Fruit fly (Drosophila melanogaster): ENCODE measurements around the gene CG11162.
A peak's percentile ranks its signal among the peaks of the same experiment; 100 is the strongest.

Gene CG11162

dm6 chrX:13648819-13649218 lies 27.9 kb upstream of the CG11162 start:
- TF ChIP-seq ken (GFP tag; IDR thresholded peaks at IDR 0.05): no peak
- no peak for TF ChIP-seq Max (GFP tag; optimal IDR thresholded peaks at IDR 0.05)
- no peak for TF ChIP-seq ci (GFP tag; IDR thresholded peaks at IDR 0.05)
- TF ChIP-seq h (optimal IDR thresholded peaks at IDR 0.05): no peak
- no peak for TF ChIP-seq CG6175 (GFP tag; IDR thresholded peaks at IDR 0.05)
- no peak for TF ChIP-seq Atf6 (GFP tag; IDR thresholded peaks at IDR 0.05)
- no peak for TF ChIP-seq Camta (GFP tag; optimal IDR thresholded peaks at IDR 0.05)
- no peak for TF ChIP-seq row (GFP tag; IDR thresholded peaks at IDR 0.05)
- TF ChIP-seq CG18011 (GFP tag; optimal IDR thresholded peaks at IDR 0.05): no peak

dm6 chrX:13649801-13650200 lies 26.9 kb upstream of the CG11162 start:
- TF ChIP-seq CG6683 (GFP tag; optimal IDR thresholded peaks at IDR 0.05) (no peak), Elba2 (GFP tag; optimal IDR thresholded peaks at IDR 0.05) (no peak), slou (GFP tag; optimal IDR thresholded peaks at IDR 0.05) (no peak), vvl (GFP tag; IDR thresholded peaks at IDR 0.05) (0 out of 2 replicates have a peak, but pooled peaks have one; percentile 51), CG4424 (GFP tag; optimal IDR thresholded peaks at IDR 0.05) (no peak), CG4360 (GFP tag; IDR thresholded peaks at IDR 0.05) (peak; percentile 52), row (GFP tag; IDR thresholded peaks at IDR 0.05) (peak; percentile 10; the same call in 1 of the 3 replicates), Ets65A (GFP tag) (peak; percentile 52)

DNA sequence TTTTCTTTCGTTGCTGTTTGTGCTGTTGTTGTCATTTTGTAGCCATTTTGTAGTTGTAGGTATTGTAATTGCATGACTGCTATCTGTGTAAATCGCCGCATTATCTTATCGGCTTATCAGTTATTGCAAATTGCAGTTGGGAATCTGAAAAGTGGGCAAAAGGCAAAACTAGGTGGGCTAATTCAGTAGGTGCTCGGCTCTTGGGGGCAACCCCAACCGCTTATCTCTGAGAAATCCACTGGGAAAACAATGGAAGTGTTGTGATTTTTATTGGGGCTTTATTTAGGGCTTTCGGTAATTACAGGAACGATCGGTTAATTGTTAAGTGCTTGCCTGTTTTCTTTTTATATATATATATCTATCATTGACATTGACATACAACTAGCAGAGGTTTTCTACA lies 25.5 kb upstream of the CG11162 start:
- TF ChIP-seq Tbp (GFP tag; optimal IDR thresholded peaks at IDR 0.05) (no peak), sug (tag; optimal IDR thresholded peaks at IDR 0.05) (peak; percentile 53)

- peak; percentile 45 for TF ChIP-seq CG2116 (GFP tag; optimal IDR thresholded peaks at IDR 0.05)
- peak; percentile 31; the same call in 1 of the 3 replicates for TF ChIP-seq CG34224 (GFP tag; IDR thresholded peaks at IDR 0.05; ENCODE audit: partially characterized antibody)
- TF ChIP-seq CG13287 (GFP tag; IDR thresholded peaks at IDR 0.05; ENCODE audit: partially characterized antibody): peak; percentile 45
- no peak for TF ChIP-seq CG2889 (GFP tag; IDR thresholded peaks at IDR 0.05)
- peak; percentile 56 for TF ChIP-seq Dp (GFP tag; optimal IDR thresholded peaks at IDR 0.05)
- TF ChIP-seq pzg (GFP tag; optimal IDR thresholded peaks at IDR 0.05): peak; percentile 42
- no peak for TF ChIP-seq pnt (GFP tag; optimal IDR thresholded peaks at IDR 0.05)
- no peak for TF ChIP-seq CG8924 (tag; optimal IDR thresholded peaks at IDR 0.05)
- TF ChIP-seq unc-4 (GFP tag; IDR thresholded peaks at IDR 0.05; ENCODE audit: partially characterized antibody): peak; percentile 23; the same call in 1 of the 2 replicates
- TF ChIP-seq CG10209 (GFP tag; optimal IDR thresholded peaks at IDR 0.05): no peak
- TF ChIP-seq CG10321 (GFP tag; IDR thresholded peaks at IDR 0.05): no peak
- peak; percentile 41 for TF ChIP-seq Dref (GFP tag; IDR thresholded peaks at IDR 0.05)
- no peak for TF ChIP-seq emc (GFP tag; optimal IDR thresholded peaks at IDR 0.05)
- TF ChIP-seq gfzf (GFP tag; optimal IDR thresholded peaks at IDR 0.05): peak; percentile 61
- no peak for TF ChIP-seq CG4854 (GFP tag; optimal IDR thresholded peaks at IDR 0.05)
- peak; percentile 33; the same call in 1 of the 4 replicates for TF ChIP-seq Dll (GFP tag; IDR thresholded peaks at IDR 0.05; ENCODE audit: partially characterized antibody)
- TF ChIP-seq BEAF-32 (GFP tag; optimal IDR thresholded peaks at IDR 0.05): peak; percentile 33
- TF ChIP-seq CG3163 (GFP tag; optimal IDR thresholded peaks at IDR 0.05): no peak
- peak; percentile 64 for TF ChIP-seq E2f2 (GFP tag; IDR thresholded peaks at IDR 0.05)
- peak in 1 of 2 experiments; percentile 8 for TF ChIP-seq tll (GFP tag; optimal IDR thresholded peaks at IDR 0.05)
- peak; percentile 19 for TF ChIP-seq trem (tag; optimal IDR thresholded peaks at IDR 0.05)
- 0 out of 2 replicates have a peak, but pooled peaks have one; percentile 27 for TF ChIP-seq hbn (GFP tag; IDR thresholded peaks at IDR 0.05; ENCODE audit: partially characterized antibody)
- no peak for TF ChIP-seq rib (GFP tag; IDR thresholded peaks at IDR 0.05)
- no peak for TF ChIP-seq Nf-YA (GFP tag; IDR thresholded peaks at IDR 0.05)
- TF ChIP-seq gt (GFP tag; IDR thresholded peaks at IDR 0.05): no peak
- 0 out of 3 replicates have a peak, but pooled peaks have one; percentile 39 for TF ChIP-seq HLH4C (GFP tag; IDR thresholded peaks at IDR 0.05; ENCODE audit: partially characterized antibody)
- peak; percentile 32; the same call in 1 of the 2 replicates for TF ChIP-seq MBD-R2 (GFP tag; IDR thresholded peaks at IDR 0.05)
- TF ChIP-seq CG42726 (GFP tag; IDR thresholded peaks at IDR 0.05; ENCODE audit: partially characterized antibody): no peak
- TF ChIP-seq E2f1 (GFP tag; IDR thresholded peaks at IDR 0.05): peak; percentile 26; the same call in 1 of the 2 replicates
These were observed 9.0 kb upstream of the CG11162 start, which contains the start of the genes DNAlig4 and CG11164 for dm6 chrX:13667656-13668055. Gene DNAlig4, minus strand, starts transcription at chrX:13667811. Gene CG11164, plus strand, starts transcription at chrX:13668014.
